Worm (Caenorhabditis elegans) whole organism, mixed stage, embryonic: ENCODE results near the gene sym-3.

Experiments used
- M03D4.4 ChIP-seq: sonication (generic microtip); optimal IDR thresholded peaks from 2 replicates; lab custom pipeline; 2017; ENCODE audit warnings: mild to moderate bottlenecking, missing genetic modification characterization, missing compliant biosample characterization
- bed-3 ChIP-seq: fragments of 200-800 bp; sonication (Bioruptor generic); optimal IDR thresholded peaks from 3 replicates; lab custom pipeline; 2018; ENCODE audit warnings: mild to moderate bottlenecking, missing genetic modification characterization, moderate library complexity, missing compliant biosample characterization
- ceh-83 ChIP-seq: fragments of 200-800 bp; sonication (Bioruptor generic); optimal IDR thresholded peaks from 2 replicates; lab custom pipeline; 2018; ENCODE audit warnings: mild to moderate bottlenecking, missing genetic modification characterization, missing compliant biosample characterization
- ces-1 ChIP-seq: fragments of 150-350 bp; optimal IDR thresholded peaks from 2 replicates; lab custom pipeline; 2014; ENCODE audit warnings: missing biosample characterization, missing genetic modification reagents, missing genetic modification characterization
- drap-1 ChIP-seq: fragments of 200-800 bp; sonication (Bioruptor generic); optimal IDR thresholded peaks from 3 replicates; lab custom pipeline; 2018; ENCODE audit warnings: mild to moderate bottlenecking, missing genetic modification characterization, missing compliant biosample characterization
- ham-2 ChIP-seq: fragments of 200-800 bp; sonication (Bioruptor generic); optimal IDR thresholded peaks from 2 replicates; lab custom pipeline; 2018; ENCODE audit warnings: mild to moderate bottlenecking, missing genetic modification characterization, missing compliant biosample characterization
- hlh-1 ChIP-seq: fragments of 150-350 bp; optimal IDR thresholded peaks from 2 replicates; lab custom pipeline; 2014; ENCODE audit warnings: missing biosample characterization, missing genetic modification reagents, missing genetic modification characterization
- lin-13 ChIP-seq: fragments of 150-350 bp; optimal IDR thresholded peaks from 2 replicates; lab custom pipeline; 2014; ENCODE audit warnings: missing biosample characterization, missing genetic modification characterization
- lsy-2 ChIP-seq: fragments of 150-350 bp; optimal IDR thresholded peaks from 2 replicates; lab custom pipeline; 2014; ENCODE audit warnings: missing biosample characterization, missing genetic modification characterization
- mab-5 ChIP-seq: fragments of 150-350 bp; optimal IDR thresholded peaks from 2 replicates; lab custom pipeline; 2014; ENCODE audit warnings: missing biosample characterization, missing genetic modification characterization
- mep-1 ChIP-seq: fragments of 150-350 bp; optimal IDR thresholded peaks from 2 replicates; lab custom pipeline; 2017; ENCODE audit warnings: missing biosample characterization, missing genetic modification reagents, missing genetic modification characterization, inconsistent platforms
- nhr-12 ChIP-seq: fragments of 150-350 bp; optimal IDR thresholded peaks from 2 replicates; lab custom pipeline; 2014; ENCODE audit warnings: missing biosample characterization, missing genetic modification characterization
- nhr-237 ChIP-seq: fragments of 150-350 bp; optimal IDR thresholded peaks from 2 replicates; lab custom pipeline; 2014; ENCODE audit warnings: missing biosample characterization, missing genetic modification characterization
- nhr-28 ChIP-seq: fragments of 150-350 bp; optimal IDR thresholded peaks from 2 replicates; lab custom pipeline; 2014; ENCODE audit warnings: missing biosample characterization, missing genetic modification characterization
- nhr-76 ChIP-seq: sonication (generic microtip); optimal IDR thresholded peaks from 2 replicates; lab custom pipeline; 2017; ENCODE audit warnings: missing biosample characterization, missing genetic modification characterization
- snpc-4 ChIP-seq: fragments of 150-350 bp; optimal IDR thresholded peaks from 2 replicates; lab custom pipeline; 2014; ENCODE audit warnings: missing biosample characterization, missing genetic modification characterization
- sptf-1 ChIP-seq: sonication (generic microtip); optimal IDR thresholded peaks from 2 replicates; lab custom pipeline; 2017; ENCODE audit warnings: mild to moderate bottlenecking, missing genetic modification characterization, moderate library complexity, missing compliant biosample characterization
- unc-120 ChIP-seq: sonication (generic microtip); optimal IDR thresholded peaks from 2 replicates; lab custom pipeline; 2017; ENCODE audit warnings: missing genetic modification characterization, missing compliant biosample characterization; ENCODE audit not compliant: poor library complexity, severe bottlenecking
- unc-62 ChIP-seq: fragments of 150-350 bp; optimal IDR thresholded peaks from 2 replicates; lab custom pipeline; 2014; ENCODE audit warnings: missing biosample characterization, missing genetic modification reagents, missing genetic modification characterization
- zip-8 ChIP-seq: fragments of 150-350 bp; optimal IDR thresholded peaks from 2 replicates; lab custom pipeline; 2014; ENCODE audit warnings: missing biosample characterization, missing genetic modification characterization
- ztf-11 ChIP-seq: fragments of 150-350 bp; optimal IDR thresholded peaks from 2 replicates; lab custom pipeline; 2014; ENCODE audit warnings: missing biosample characterization, missing genetic modification characterization

Gene sym-3

DNA sequence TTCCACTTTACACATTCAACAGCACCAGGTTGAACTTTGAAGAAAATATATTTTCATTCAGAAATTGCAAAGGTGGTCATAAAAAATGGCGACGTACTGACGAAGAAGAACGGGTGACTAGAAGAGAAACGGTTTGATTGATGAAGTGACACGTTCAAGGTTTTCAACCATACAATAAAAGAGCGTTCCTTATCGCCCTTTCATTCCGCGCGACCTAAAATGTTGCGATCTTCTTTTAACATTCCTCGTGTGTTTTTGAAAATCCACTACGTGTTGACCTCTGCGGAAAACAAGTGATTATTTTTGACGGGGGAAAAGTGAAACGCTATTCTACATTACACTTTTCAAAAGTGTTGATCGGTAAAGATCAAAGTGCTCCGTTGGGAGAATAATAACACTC lies 54.5 kb downstream of the sym-3 start:
- TF ChIP-seq unc-120 (tag; lab: Kevin White, UChicago): no peak
- TF ChIP-seq lin-13 (tag; lab: Kevin White, UChicago): no peak
- no peak for TF ChIP-seq ztf-11 (tag; lab: Kevin White, UChicago)
- peak; percentile 17 for TF ChIP-seq ham-2 (GFP tag; lab: Kevin White, UChicago)
- TF ChIP-seq mep-1 (tag; lab: Kevin White, UChicago): no peak
- peak; percentile 15 for TF ChIP-seq ceh-83 (GFP tag; lab: Kevin White, UChicago)
- no peak for TF ChIP-seq mab-5 (tag; lab: Kevin White, UChicago)
- TF ChIP-seq nhr-237: no peak
- no peak for TF ChIP-seq nhr-28 (tag; lab: Kevin White, UChicago)
- no peak for TF ChIP-seq snpc-4 (tag; lab: Kevin White, UChicago)
- TF ChIP-seq unc-62 (GFP tag; lab: Kevin White, UChicago): peak; percentile 72
- no peak for TF ChIP-seq zip-8
- no peak for TF ChIP-seq drap-1 (GFP tag; lab: Kevin White, UChicago)
- TF ChIP-seq nhr-76: no peak
- TF ChIP-seq lsy-2 (tag; lab: Kevin White, UChicago): no peak
- TF ChIP-seq nhr-12 (tag; lab: Kevin White, UChicago): no peak
- no peak for TF ChIP-seq sptf-1 (tag; lab: Kevin White, UChicago)
- TF ChIP-seq ces-1 (GFP tag; lab: Kevin White, UChicago): no peak
- no peak for TF ChIP-seq M03D4.4
- TF ChIP-seq hlh-1: no peak
- no peak for TF ChIP-seq bed-3 (GFP tag; lab: Kevin White, UChicago)
- TF ChIP-seq, all 35 proteins: peak for 3
